Fruit fly (Drosophila melanogaster): Measurements from ENCODE around the gene Nhe1.

Gene Nhe1

dm6 chr2L:81198-81597, 25.3 kb downstream of the Nhe1 start (continued):
- TF ChIP-seq abd-A (tag; optimal IDR thresholded peaks at IDR 0.05) (no peak), Hmr (GFP tag; optimal IDR thresholded peaks at IDR 0.05) (peak; percentile 49), E2f2 (GFP tag; IDR thresholded peaks at IDR 0.05) (no peak), vfl (GFP tag; optimal IDR thresholded peaks at IDR 0.05) (no peak), CG17829 (tag; optimal IDR thresholded peaks at IDR 0.05) (no peak), sqz (GFP tag; optimal IDR thresholded peaks at IDR 0.05) (peak; percentile 39), run (tag; optimal IDR thresholded peaks at IDR 0.05) (peak; percentile 55), nmo (GFP tag; optimal IDR thresholded peaks at IDR 0.05) (no peak), hkb (optimal IDR thresholded peaks at IDR 0.05) (no peak), hkb (GFP tag; IDR thresholded peaks at IDR 0.05) (peak; percentile 53; the same call in 1 of the 2 replicates), wor (GFP tag; IDR thresholded peaks at IDR 0.05) (no peak), nom (GFP tag; optimal IDR thresholded peaks at IDR 0.05) (no peak), slp2 (GFP tag; optimal IDR thresholded peaks at IDR 0.05) (no peak), HLH3B (GFP tag; IDR thresholded peaks at IDR 0.05) (no peak; the same call in 1 of the 2 replicates), CG5953 (GFP tag; IDR thresholded peaks at IDR 0.05) (no peak), Antp (GFP tag; optimal IDR thresholded peaks at IDR 0.05) (no peak), CG8478 (optimal IDR thresholded peaks at IDR 0.05) (no peak), Fer2 (tag; optimal IDR thresholded peaks at IDR 0.05) (no peak), C15 (GFP tag; IDR thresholded peaks at IDR 0.05) (no peak), trh (GFP tag; optimal IDR thresholded peaks at IDR 0.05) (no peak), CG8281 (tag; optimal IDR thresholded peaks at IDR 0.05) (no peak), Drgx (GFP tag; IDR thresholded peaks at IDR 0.05) (no peak), Side (GFP tag; optimal IDR thresholded peaks at IDR 0.05) (peak; percentile 46), ac (GFP tag; optimal IDR thresholded peaks at IDR 0.05) (peak; percentile 1), sd (tag; optimal IDR thresholded peaks at IDR 0.05) (peak; percentile 25), nerfin-1 (tag; optimal IDR thresholded peaks at IDR 0.05) (peak; percentile 55), corto (GFP tag; optimal IDR thresholded peaks at IDR 0.05) (peak; percentile 26), sna (GFP tag; IDR thresholded peaks at IDR 0.05; ENCODE audit: partially characterized antibody) (no peak), CG9797 (GFP tag; optimal IDR thresholded peaks at IDR 0.05) (no peak), dati (GFP tag; IDR thresholded peaks at IDR 0.05) (no peak), CG7987 (GFP tag; optimal IDR thresholded peaks at IDR 0.05) (peak; percentile 58), CG9727 (GFP tag; optimal IDR thresholded peaks at IDR 0.05) (no peak), CG11398 (GFP tag; optimal IDR thresholded peaks at IDR 0.05) (peak; percentile 35), CG2116 (GFP tag; optimal IDR thresholded peaks at IDR 0.05) (no peak), CG5245 (GFP tag; optimal IDR thresholded peaks at IDR 0.05) (no peak), Gsc (GFP tag; IDR thresholded peaks at IDR 0.05) (no peak), sug (tag; optimal IDR thresholded peaks at IDR 0.05) (no peak), CG7556 (GFP tag; optimal IDR thresholded peaks at IDR 0.05) (peak; percentile 46), sc (optimal IDR thresholded peaks at IDR 0.05) (no peak), sc (GFP tag; optimal IDR thresholded peaks at IDR 0.05) (no peak), Nf-YA (GFP tag; IDR thresholded peaks at IDR 0.05) (peak; percentile 54; the same call in 1 of the 2 replicates), CG6689 (GFP tag; IDR thresholded peaks at IDR 0.05) (no peak), CG7963 (GFP tag; IDR thresholded peaks at IDR 0.05; ENCODE audit: partially characterized antibody) (no peak), gem (tag; optimal IDR thresholded peaks at IDR 0.05) (peak; percentile 22), CG5180 (GFP tag; optimal IDR thresholded peaks at IDR 0.05) (peak; percentile 57), tin (GFP tag; optimal IDR thresholded peaks at IDR 0.05) (no peak), CG2202 (tag; optimal IDR thresholded peaks at IDR 0.05) (no peak), Hsf (GFP tag; optimal IDR thresholded peaks at IDR 0.05) (no peak), ap (GFP tag; IDR thresholded peaks at IDR 0.05) (no peak), CG1529 (GFP tag; optimal IDR thresholded peaks at IDR 0.05) (peak; percentile 55), Dfd (GFP tag; optimal IDR thresholded peaks at IDR 0.05) (no peak), CG17359 (tag; optimal IDR thresholded peaks at IDR 0.05) (peak; percentile 40), B-H1 (GFP tag; IDR thresholded peaks at IDR 0.05) (no peak)

All from whole organism, embryonic.